Worm (Caenorhabditis elegans): Measurements from ENCODE around the gene Y15E3A.4.

ce11 chrX:15377724-15378123 lies 47.0 kb downstream of the Y15E3A.4 start, which contains the start of gene svh-5:
- no peak for TF ChIP-seq ztf-23 (GFP tag; IDR thresholded peaks at IDR 0.05)
- no peak for TF ChIP-seq klf-2 (GFP tag; conservative IDR thresholded peaks at IDR 0.05)
- no peak for TF ChIP-seq T22C8.4 (GFP tag; IDR thresholded peaks at IDR 0.05)
- no peak for TF ChIP-seq med-1 (GFP tag; optimal IDR thresholded peaks at IDR 0.05; ENCODE audit: insufficient read depth)
- TF ChIP-seq ref-1 (GFP tag; conservative IDR thresholded peaks at IDR 0.05) = no peak

All from whole organism, midembryonic.